Fruit fly (Drosophila melanogaster) whole organism: ENCODE measurements around the gene CG12091.

Experiments used
- CG8478 ChIP-seq: fragments of >200 bp; optimal IDR thresholded peaks from 2 replicates; lab custom pipeline; 2018; ENCODE audit warnings: inconsistent platforms
- EcR ChIP-seq, 2 experiments: fragments of >200 bp; optimal IDR thresholded peaks; 2 replicates each; lab custom pipeline; 2017; ENCODE audit warnings: missing biosample characterization in 2 of 2, missing genetic modification characterization in 2 of 2, missing genetic modification reagents in 2 of 2
- psq ChIP-seq: fragments of >200 bp; optimal IDR thresholded peaks from 2 replicates; lab custom pipeline; 2017

dm6 chr3L:1571077-1571476 lies 34.4 kb upstream of the CG12091 start:
- TF ChIP-seq psq (lab: Kevin White, UChicago) (no peak), CG8478 (lab: Kevin White, UChicago) (no peak), EcR (GFP tag; optimal IDR thresholded peaks at IDR 0.05; lab: Kevin White, UChicago) (no peak)
